Fruit fly (Drosophila melanogaster) whole organism, wandering third instar larva: Measurements from ENCODE around the gene M6.

Source experiments
- HLH106 ChIP-seq: fragments of 200-800 bp; optimal IDR thresholded peaks from 3 replicates; lab custom pipeline; 2019; ENCODE audit warnings: missing biosample characterization, mild to moderate bottlenecking, missing genetic modification characterization, moderate library complexity
- Hr78 ChIP-seq: fragments of >200 bp; optimal IDR thresholded peaks from 2 replicates; lab custom pipeline; 2017; ENCODE audit warnings: missing biosample characterization, missing genetic modification characterization
- Myc ChIP-seq: fragments of >200 bp; optimal IDR thresholded peaks from 2 replicates; lab custom pipeline; 2017
- N ChIP-seq: fragments of >200 bp; optimal IDR thresholded peaks from 2 replicates; lab custom pipeline; 2018; ENCODE audit warnings: missing biosample characterization, missing external identifiers, missing genetic modification characterization
- OdsH ChIP-seq: fragments of 200-800 bp; sonication (Bioruptor generic); optimal IDR thresholded peaks from 2 replicates; lab custom pipeline; 2016; ENCODE audit warnings: missing biosample characterization, mild to moderate bottlenecking, missing genetic modification characterization
- Rel ChIP-seq, 2 experiments: fragments of 200-800 bp; sonication (Bioruptor generic) in 1 of 2; optimal IDR thresholded peaks; 2 replicates in 1 of 2; 3 replicates in 1 of 2; lab custom pipeline; 2016 to 2019; ENCODE audit warnings: mild to moderate bottlenecking in 2 of 2, missing biosample characterization in 2 of 2, missing genetic modification characterization in 2 of 2, moderate library complexity in 1 of 2
- br ChIP-seq: fragments of 200-800 bp; sonication (Bioruptor generic); optimal IDR thresholded peaks from 2 replicates; lab custom pipeline; 2016; ENCODE audit warnings: missing biosample characterization, missing genetic modification characterization
- brk ChIP-seq: fragments of 200-800 bp; sonication (Bioruptor generic); optimal IDR thresholded peaks from 2 replicates; lab custom pipeline; 2016; ENCODE audit warnings: missing biosample characterization, mild to moderate bottlenecking, missing genetic modification characterization
- dsf ChIP-seq: sonication (Bioruptor generic); optimal IDR thresholded peaks from 2 replicates; lab custom pipeline; 2016; ENCODE audit warnings: missing biosample characterization, missing genetic modification characterization, borderline replicate concordance
- foxo ChIP-seq, 2 experiments: fragments of 200-800 bp; sonication (Bioruptor generic); optimal IDR thresholded peaks; 2 replicates in 1 of 2; 3 replicates in 1 of 2; lab custom pipeline; 2016 to 2017; ENCODE audit warnings: missing biosample characterization in 2 of 2, missing genetic modification characterization in 2 of 2
- fru ChIP-seq: fragments of 200-800 bp; sonication (Bioruptor generic); optimal IDR thresholded peaks from 3 replicates; lab custom pipeline; 2016; ENCODE audit warnings: missing biosample characterization, mild to moderate bottlenecking, missing genetic modification characterization
- h ChIP-seq: fragments of 200-800 bp; sonication (Bioruptor generic); optimal IDR thresholded peaks from 3 replicates; lab custom pipeline; 2016; ENCODE audit warnings: missing biosample characterization, mild to moderate bottlenecking, missing genetic modification characterization
- lola ChIP-seq: fragments of >200 bp; optimal IDR thresholded peaks from 2 replicates; lab custom pipeline; 2017; ENCODE audit warnings: missing biosample characterization, missing genetic modification characterization
- usp ChIP-seq: fragments of >200 bp; optimal IDR thresholded peaks from 2 replicates; lab custom pipeline; 2017; ENCODE audit warnings: missing biosample characterization, missing genetic modification characterization

dm6 chr3L:21554752-21555151, 47.1 kb downstream of the M6 start, which contains the start of gene Wnk:
- no peak for TF ChIP-seq usp (GFP tag; lab: Kevin White, UChicago)
- TF ChIP-seq br, result no peak
- TF ChIP-seq Hr78 (GFP tag; lab: Kevin White, UChicago), result no peak
- TF ChIP-seq h, result no peak
- TF ChIP-seq OdsH (GFP tag; lab: Kevin White, UChicago), result no peak
- no peak for TF ChIP-seq HLH106 (tag; lab: Kevin White, UChicago)
- TF ChIP-seq lola (GFP tag; lab: Kevin White, UChicago), result no peak
- no peak for TF ChIP-seq dsf
- no peak for TF ChIP-seq N (GFP tag; lab: Kevin White, UChicago)
- no peak for TF ChIP-seq brk
- TF ChIP-seq foxo (GFP tag; optimal IDR thresholded peaks at IDR 0.05; lab: Kevin White, UChicago), result no peak
- TF ChIP-seq Rel (GFP tag; optimal IDR thresholded peaks at IDR 0.05; lab: Kevin White, UChicago), result no peak
- TF ChIP-seq Rel (tag; optimal IDR thresholded peaks at IDR 0.05; lab: Kevin White, UChicago), result no peak
- no peak for TF ChIP-seq fru (GFP tag; lab: Kevin White, UChicago)
- TF ChIP-seq Myc (lab: Kevin White, UChicago), result no peak
